Fruit fly (Drosophila melanogaster): ENCODE results near the gene CG7573.

The CG7573 gene

DNA sequence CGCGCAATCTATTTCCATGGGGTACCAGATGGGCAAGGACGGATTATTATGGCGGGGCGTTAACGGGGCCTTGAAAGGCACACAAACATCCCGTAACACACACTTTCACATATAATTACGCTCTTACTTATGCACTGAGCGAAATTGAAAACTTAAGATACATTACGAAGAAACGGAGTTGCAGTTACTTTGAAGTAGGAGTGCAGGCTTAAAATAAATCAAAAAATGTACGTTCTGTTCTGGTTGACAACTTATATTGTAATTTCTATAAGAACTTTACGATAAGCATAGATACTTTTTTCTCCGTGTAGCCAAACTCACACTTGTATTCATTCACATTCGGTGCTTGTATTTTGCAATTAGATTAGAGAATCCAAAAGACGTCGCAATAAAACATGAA, 41.5 kb downstream of the CG7573 start (continued):
- TF ChIP-seq Blimp-1 (GFP tag; optimal IDR thresholded peaks at IDR 0.05): peak; percentile 69
- TF ChIP-seq Lim3 (GFP tag; IDR thresholded peaks at IDR 0.05): 0 out of 2 replicates have a peak, but pooled peaks have one; percentile 37
- peak; percentile 67 for TF ChIP-seq CG18262 (tag; optimal IDR thresholded peaks at IDR 0.05)
- TF ChIP-seq pfk (GFP tag; optimal IDR thresholded peaks at IDR 0.05): no peak
- TF ChIP-seq gfzf (GFP tag; optimal IDR thresholded peaks at IDR 0.05): no peak
- TF ChIP-seq CG1603 (tag; optimal IDR thresholded peaks at IDR 0.05): peak; percentile 79
- TF ChIP-seq CG10431 (GFP tag; optimal IDR thresholded peaks at IDR 0.05): no peak
- peak; percentile 90 for TF ChIP-seq vfl (GFP tag; optimal IDR thresholded peaks at IDR 0.05)
- peak; percentile 81 for TF ChIP-seq Ravus (GFP tag; IDR thresholded peaks at IDR 0.05)
- peak; percentile 38 for TF ChIP-seq CG31365 (tag; optimal IDR thresholded peaks at IDR 0.05)
- no peak for TF ChIP-seq sna (GFP tag; IDR thresholded peaks at IDR 0.05; ENCODE audit: partially characterized antibody)
- TF ChIP-seq CG32772 (GFP tag; IDR thresholded peaks at IDR 0.05): peak; percentile 72
- TF ChIP-seq Antp (GFP tag; optimal IDR thresholded peaks at IDR 0.05): peak; percentile 86
- TF ChIP-seq sob (GFP tag; IDR thresholded peaks at IDR 0.05): peak; percentile 90
- TF ChIP-seq Hsf (GFP tag; optimal IDR thresholded peaks at IDR 0.05): peak; percentile 88
- TF ChIP-seq CG11560 (tag; IDR thresholded peaks at IDR 0.05): peak; percentile 73
- peak; percentile 87 for TF ChIP-seq CG11504 (tag; optimal IDR thresholded peaks at IDR 0.05)
- TF ChIP-seq ap (GFP tag; IDR thresholded peaks at IDR 0.05): peak; percentile 36; the same call in 1 of the 2 replicates
- TF ChIP-seq Doc2 (GFP tag; IDR thresholded peaks at IDR 0.05): peak; percentile 37; the same call in 1 of the 2 replicates
- TF ChIP-seq CG18476 (GFP tag; optimal IDR thresholded peaks at IDR 0.05): peak; percentile 73
- TF ChIP-seq grau (tag; optimal IDR thresholded peaks at IDR 0.05): peak; percentile 90
- TF ChIP-seq Asciz (GFP tag; optimal IDR thresholded peaks at IDR 0.05): no peak
- TF ChIP-seq ac (GFP tag; optimal IDR thresholded peaks at IDR 0.05): no peak
- TF ChIP-seq D19B (GFP tag; optimal IDR thresholded peaks at IDR 0.05): peak; percentile 69
- TF ChIP-seq CG12155 (GFP tag; optimal IDR thresholded peaks at IDR 0.05): peak; percentile 91
- TF ChIP-seq lab (GFP tag; optimal IDR thresholded peaks at IDR 0.05): peak; percentile 96
- TF ChIP-seq CG15011 (GFP tag; optimal IDR thresholded peaks at IDR 0.05): peak; percentile 45
- TF ChIP-seq pho (GFP tag; optimal IDR thresholded peaks at IDR 0.05): peak; percentile 95
- peak; percentile 89 for TF ChIP-seq CG7839 (tag; optimal IDR thresholded peaks at IDR 0.05)
- peak; percentile 67 for TF ChIP-seq Deaf1 (tag; optimal IDR thresholded peaks at IDR 0.05)
- TF ChIP-seq stc (GFP tag; IDR thresholded peaks at IDR 0.05): peak; percentile 64
- TF ChIP-seq Ptx1 (GFP tag; IDR thresholded peaks at IDR 0.05): peak; percentile 83
- peak; percentile 62 for TF ChIP-seq CG9437 (GFP tag; optimal IDR thresholded peaks at IDR 0.05)
- peak; percentile 47 for TF ChIP-seq twi (tag; optimal IDR thresholded peaks at IDR 0.05)
- peak in 1 of 2 experiments; percentile 71 for TF ChIP-seq bsh (GFP tag; optimal IDR thresholded peaks at IDR 0.05)
- peak; percentile 69 for TF ChIP-seq Max (GFP tag; optimal IDR thresholded peaks at IDR 0.05)
- TF ChIP-seq Hr51 (GFP tag; optimal IDR thresholded peaks at IDR 0.05): peak; percentile 73 to 85
- TF ChIP-seq CG6813 (GFP tag; optimal IDR thresholded peaks at IDR 0.05): peak; percentile 68
- peak; percentile 80 for TF ChIP-seq CG13894 (tag; optimal IDR thresholded peaks at IDR 0.05)
- 0 out of 2 replicates have a peak, but pooled peaks have one; percentile 10 for TF ChIP-seq sens-2 (GFP tag; IDR thresholded peaks at IDR 0.05)
- peak; percentile 88 for TF ChIP-seq CG12659 (GFP tag; optimal IDR thresholded peaks at IDR 0.05)
- peak; percentile 75 for TF ChIP-seq Adf1 (GFP tag; IDR thresholded peaks at IDR 0.05)
- no peak for TF ChIP-seq aop (GFP tag; IDR thresholded peaks at IDR 0.05)
- peak; percentile 80 for TF ChIP-seq Rx (GFP tag; IDR thresholded peaks at IDR 0.05)
- peak; percentile 81 for TF ChIP-seq CG11247 (GFP tag; IDR thresholded peaks at IDR 0.05)
- TF ChIP-seq rib (GFP tag; IDR thresholded peaks at IDR 0.05): peak; percentile 94
- no peak for TF ChIP-seq bigmax (GFP tag; optimal IDR thresholded peaks at IDR 0.05)
- peak; percentile 59 for TF ChIP-seq CG3995 (GFP tag; optimal IDR thresholded peaks at IDR 0.05)
- peak; percentile 45 for TF ChIP-seq CG10267 (tag; optimal IDR thresholded peaks at IDR 0.05)
- TF ChIP-seq Oaz (GFP tag; IDR thresholded peaks at IDR 0.05): peak; percentile 61

Measured in whole organism, embryonic.